Fruit fly (Drosophila melanogaster) whole organism, embryonic: Measurements from ENCODE around the gene CG33095.

Experiments
- B-H2 ChIP-seq: fragments of 200-800 bp; sonication (Bioruptor generic); optimal IDR thresholded peaks from 2 replicates; lab custom pipeline; 2018; ENCODE audit warnings: missing biosample characterization, mild to moderate bottlenecking, missing genetic modification characterization
- BEAF-32 ChIP-seq: fragments of 200-800 bp; sonication (Bioruptor generic); optimal IDR thresholded peaks from 3 replicates; lab custom pipeline; 2017; ENCODE audit warnings: missing biosample characterization, missing genetic modification characterization, mild to moderate bottlenecking, moderate library complexity, missing genetic modification reagents
- Bteb2 ChIP-seq: fragments of 200-800 bp; sonication (Bioruptor generic); optimal IDR thresholded peaks from 2 replicates; lab custom pipeline; 2016; ENCODE audit warnings: missing biosample characterization, missing genetic modification characterization
- CG10274 ChIP-seq: fragments of 200-800 bp; sonication (Bioruptor generic); optimal IDR thresholded peaks from 3 replicates; lab custom pipeline; 2017; ENCODE audit warnings: missing biosample characterization, mild to moderate bottlenecking, missing genetic modification characterization
- CG10366 ChIP-seq: fragments of 200-800 bp; sonication (Bioruptor generic); IDR thresholded peaks from 2 replicates; pipeline ENCODE4 v1.3.6; 2022; ENCODE audit warnings: missing biosample characterization, missing genetic modification characterization
- CG12219 ChIP-seq: fragments of 200-800 bp; sonication (Bioruptor generic); optimal IDR thresholded peaks from 3 replicates; lab custom pipeline; 2018; ENCODE audit warnings: missing biosample characterization, mild to moderate bottlenecking, missing genetic modification characterization
- CG13775 ChIP-seq: fragments of 200-800 bp; sonication (Bioruptor generic); optimal IDR thresholded peaks from 3 replicates; lab custom pipeline; 2017; ENCODE audit warnings: missing biosample characterization, mild to moderate bottlenecking, missing genetic modification characterization
- CG14710 ChIP-seq: fragments of 200-800 bp; sonication (Bioruptor generic); optimal IDR thresholded peaks from 3 replicates; lab custom pipeline; 2019; ENCODE audit warnings: missing biosample characterization, mild to moderate bottlenecking, missing genetic modification characterization, moderate library complexity
- CG14965 ChIP-seq: fragments of 200-800 bp; sonication (Bioruptor generic); optimal IDR thresholded peaks from 2 replicates; lab custom pipeline; 2016; ENCODE audit warnings: missing biosample characterization, missing genetic modification characterization, borderline replicate concordance
- CG1529 ChIP-seq: fragments of 200-800 bp; sonication (Bioruptor generic); optimal IDR thresholded peaks from 3 replicates; lab custom pipeline; 2018; ENCODE audit warnings: missing biosample characterization, missing genetic modification characterization
- CG16813 ChIP-seq: fragments of 200-800 bp; sonication (Bioruptor generic); IDR thresholded peaks from 3 replicates; pipeline ENCODE4 v1.3.6; 2022; ENCODE audit warnings: missing biosample characterization, missing genetic modification characterization; ENCODE audit not compliant: partially characterized antibody
- CG17802 ChIP-seq: fragments of 200-800 bp; sonication (Bioruptor generic); optimal IDR thresholded peaks from 2 replicates; lab custom pipeline; 2018; ENCODE audit warnings: missing biosample characterization, mild to moderate bottlenecking, missing genetic modification characterization, moderate library complexity
- CG18764 ChIP-seq: fragments of 200-800 bp; sonication (Bioruptor generic); optimal IDR thresholded peaks from 3 replicates; lab custom pipeline; 2016; ENCODE audit warnings: missing biosample characterization, missing genetic modification characterization
- CG2712 ChIP-seq: fragments of 200-800 bp; optimal IDR thresholded peaks from 3 replicates; lab custom pipeline; 2019; ENCODE audit warnings: missing biosample characterization, mild to moderate bottlenecking, missing genetic modification characterization, moderate library complexity
- CG34376 ChIP-seq: fragments of 200-800 bp; sonication (Bioruptor generic); optimal IDR thresholded peaks from 2 replicates; lab custom pipeline; 2018; ENCODE audit warnings: missing biosample characterization, mild to moderate bottlenecking, missing genetic modification characterization
- CG3726 ChIP-seq: fragments of 200-800 bp; sonication (Bioruptor generic); IDR thresholded peaks from 3 replicates; pipeline ENCODE4, ENCODE4 v1.3.6; 2022; ENCODE audit warnings: missing biosample characterization, missing genetic modification characterization
- CG6689 ChIP-seq: fragments of 200-800 bp; sonication (Bioruptor generic); IDR thresholded peaks from 2 replicates; pipeline ENCODE4 v1.3.6; 2022; ENCODE audit warnings: missing biosample characterization, missing genetic modification characterization
- CG7928 ChIP-seq: fragments of 200-800 bp; sonication (Bioruptor generic); optimal IDR thresholded peaks from 2 replicates; lab custom pipeline; 2017; ENCODE audit warnings: missing biosample characterization, mild to moderate bottlenecking, missing genetic modification characterization
- CG9609 ChIP-seq: fragments of 200-800 bp; sonication (Bioruptor generic); optimal IDR thresholded peaks from 3 replicates; lab custom pipeline; 2016; ENCODE audit warnings: missing biosample characterization, missing genetic modification characterization
- Dp ChIP-seq: fragments of 200-800 bp; sonication (Bioruptor generic); optimal IDR thresholded peaks from 2 replicates; lab custom pipeline; 2018; ENCODE audit warnings: missing biosample characterization, mild to moderate bottlenecking, missing genetic modification characterization, moderate library complexity
- Ets97D ChIP-seq: fragments of 200-800 bp; sonication (Bioruptor generic); optimal IDR thresholded peaks from 3 replicates; lab custom pipeline; 2016; ENCODE audit warnings: missing biosample characterization, missing genetic modification characterization
- HLHmδ ChIP-seq: fragments of 200-800 bp; sonication (Bioruptor generic); optimal IDR thresholded peaks from 2 replicates; lab custom pipeline; 2018; ENCODE audit warnings: missing biosample characterization, mild to moderate bottlenecking, missing genetic modification characterization, moderate library complexity
- HmgD ChIP-seq: fragments of 200-800 bp; sonication (Bioruptor generic); optimal IDR thresholded peaks from 3 replicates; lab custom pipeline; 2016; ENCODE audit warnings: missing biosample characterization, missing genetic modification characterization
- Hr39 ChIP-seq: fragments of >200 bp; optimal IDR thresholded peaks from 2 replicates; lab custom pipeline; 2017
- Hsf ChIP-seq: fragments of 200-800 bp; sonication (Bioruptor generic); optimal IDR thresholded peaks from 3 replicates; lab custom pipeline; 2016; ENCODE audit warnings: missing biosample characterization, missing genetic modification characterization
- Lhr ChIP-seq: fragments of 200-800 bp; sonication (Bioruptor generic); optimal IDR thresholded peaks from 3 replicates; lab custom pipeline; 2017; ENCODE audit warnings: mild to moderate bottlenecking, missing biosample characterization, missing genetic modification reagents, missing genetic modification characterization
- MBD-R2 ChIP-seq: fragments of 200-800 bp; sonication (Bioruptor generic); IDR thresholded peaks from 2 replicates; pipeline ENCODE4 v1.3.6; 2022; ENCODE audit warnings: missing biosample characterization, missing genetic modification characterization
- PHDP ChIP-seq: fragments of 200-800 bp; sonication (Bioruptor generic); optimal IDR thresholded peaks from 3 replicates; lab custom pipeline; 2018; ENCODE audit warnings: missing biosample characterization, mild to moderate bottlenecking, missing genetic modification characterization, moderate library complexity
- Sox102F ChIP-seq: fragments of 200-800 bp; sonication (Bioruptor generic); optimal IDR thresholded peaks from 2 replicates; lab custom pipeline; 2018; ENCODE audit warnings: missing biosample characterization, mild to moderate bottlenecking, missing genetic modification characterization, moderate library complexity
- Taf1 ChIP-seq: fragments of 200-800 bp; sonication (Bioruptor generic); IDR thresholded peaks from 2 replicates; pipeline ENCODE4 v1.3.6; 2022; ENCODE audit warnings: missing biosample characterization, missing genetic modification characterization
- YL-1 ChIP-seq: fragments of 200-800 bp; sonication (Bioruptor generic); optimal IDR thresholded peaks from 3 replicates; lab custom pipeline; 2017; ENCODE audit warnings: missing biosample characterization, mild to moderate bottlenecking, missing genetic modification characterization
- aop ChIP-seq: fragments of 200-800 bp; sonication (Bioruptor generic); IDR thresholded peaks from 2 replicates; pipeline ENCODE4 v1.3.6; 2022; ENCODE audit warnings: missing biosample characterization, missing genetic modification characterization
- ap ChIP-seq: fragments of 200-800 bp; sonication (Bioruptor generic); IDR thresholded peaks from 2 replicates; pipeline ENCODE4 v1.3.6; 2022; ENCODE audit warnings: missing biosample characterization, missing genetic modification characterization
- ato ChIP-seq: fragments of 200-800 bp; sonication (Bioruptor generic); IDR thresholded peaks from 2 replicates; pipeline ENCODE4 v1.3.6; 2022; ENCODE audit warnings: missing biosample characterization, missing genetic modification characterization; ENCODE audit not compliant: partially characterized antibody
- br ChIP-seq: fragments of >200 bp; optimal IDR thresholded peaks from 2 replicates; lab custom pipeline; 2017
- da ChIP-seq: fragments of 200-800 bp; sonication (Bioruptor generic); optimal IDR thresholded peaks from 2 replicates; lab custom pipeline; 2016; ENCODE audit warnings: missing biosample characterization, missing genetic modification characterization
- dm ChIP-seq: fragments of 200-800 bp; sonication (Bioruptor generic); optimal IDR thresholded peaks from 3 replicates; lab custom pipeline; 2016; ENCODE audit warnings: missing biosample characterization, missing genetic modification characterization
- exex ChIP-seq: fragments of 200-800 bp; sonication (Bioruptor generic); optimal IDR thresholded peaks from 4 replicates; lab custom pipeline; 2018; ENCODE audit warnings: missing biosample characterization, mild to moderate bottlenecking, missing genetic modification characterization, moderate library complexity
- fd96Cb ChIP-seq: fragments of 200-800 bp; sonication (Bioruptor generic); optimal IDR thresholded peaks from 2 replicates; lab custom pipeline; 2018; ENCODE audit warnings: missing biosample characterization, mild to moderate bottlenecking, missing genetic modification characterization, moderate library complexity
- fru ChIP-seq: fragments of >200 bp; optimal IDR thresholded peaks from 2 replicates; lab custom pipeline; 2017
- gce ChIP-seq: fragments of 200-800 bp; sonication (Bioruptor generic); IDR thresholded peaks from 3 replicates; pipeline ENCODE4 v1.3.6; 2022; ENCODE audit warnings: missing biosample characterization, missing genetic modification characterization
- gfzf ChIP-seq: fragments of 200-800 bp; sonication (Bioruptor generic); optimal IDR thresholded peaks from 2 replicates; lab custom pipeline; 2016; ENCODE audit warnings: missing biosample characterization, mild to moderate bottlenecking, missing genetic modification characterization, moderate library complexity
- jing ChIP-seq: fragments of 200-800 bp; sonication (Bioruptor generic); optimal IDR thresholded peaks from 2 replicates; lab custom pipeline; 2018; ENCODE audit warnings: missing biosample characterization, mild to moderate bottlenecking, missing genetic modification characterization
- lbe ChIP-seq: fragments of 200-800 bp; sonication (Bioruptor generic); optimal IDR thresholded peaks from 2 replicates; lab custom pipeline; 2016; ENCODE audit warnings: missing biosample characterization, mild to moderate bottlenecking, missing genetic modification characterization
- lmd ChIP-seq: fragments of 200-800 bp; sonication (Bioruptor generic); IDR thresholded peaks from 2 replicates; pipeline ENCODE4 v1.3.6; 2022; ENCODE audit warnings: missing biosample characterization, missing genetic modification characterization
- nmo ChIP-seq: fragments of 200-800 bp; sonication (Bioruptor generic); optimal IDR thresholded peaks from 2 replicates; lab custom pipeline; 2018; ENCODE audit warnings: missing biosample characterization, mild to moderate bottlenecking, missing genetic modification characterization, moderate library complexity
- otp ChIP-seq: fragments of 200-800 bp; sonication (Bioruptor generic); IDR thresholded peaks from 3 replicates; pipeline ENCODE4, ENCODE4 v1.3.6; 2022; ENCODE audit warnings: missing biosample characterization, missing genetic modification characterization
- pfk ChIP-seq: fragments of 200-800 bp; sonication (Bioruptor generic); optimal IDR thresholded peaks from 2 replicates; lab custom pipeline; 2018; ENCODE audit warnings: missing biosample characterization, mild to moderate bottlenecking, missing genetic modification characterization, moderate library complexity
- repo ChIP-seq: fragments of 200-800 bp; sonication (Bioruptor generic); optimal IDR thresholded peaks from 2 replicates; lab custom pipeline; 2016; ENCODE audit warnings: missing biosample characterization, missing genetic modification characterization
- sc ChIP-seq, 3 experiments: fragments of >200 bp in 2 of 3; fragments of 200-800 bp in 1 of 3; sonication (Bioruptor generic) in 1 of 3; optimal IDR thresholded peaks; 2 replicates in 2 of 3; 3 replicates in 1 of 3; lab custom pipeline; 2017; ENCODE audit warnings: mild to moderate bottlenecking in 1 of 3, missing biosample characterization in 1 of 3, missing genetic modification characterization in 1 of 3, missing genetic modification reagents in 1 of 3
- sd ChIP-seq: fragments of 200-800 bp; sonication (Bioruptor generic); optimal IDR thresholded peaks from 3 replicates; lab custom pipeline; 2018; ENCODE audit warnings: missing biosample characterization, mild to moderate bottlenecking, missing genetic modification characterization, moderate library complexity
- slou ChIP-seq: fragments of 200-800 bp; sonication (Bioruptor generic); optimal IDR thresholded peaks from 3 replicates; lab custom pipeline; 2016; ENCODE audit warnings: missing biosample characterization, missing genetic modification characterization

CG33095 gene

DNA sequence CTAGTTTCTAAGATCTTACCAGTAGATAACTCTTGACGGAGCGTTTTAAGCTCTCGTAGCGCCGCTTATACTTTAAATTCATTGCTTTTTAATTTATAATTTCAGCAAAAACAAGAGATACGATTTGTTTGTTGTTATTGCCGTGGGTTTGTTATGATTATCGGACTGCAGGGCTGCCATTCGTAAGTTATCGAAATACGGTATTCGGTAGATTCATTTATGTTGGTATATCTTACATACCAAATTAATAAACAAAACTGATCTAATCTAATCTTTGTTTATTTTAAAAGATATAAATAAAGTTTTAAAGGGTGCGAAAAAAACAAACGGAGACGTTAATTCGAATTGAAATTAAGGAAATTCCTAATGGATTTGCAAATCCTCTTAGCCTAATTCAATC is 41.5 kb upstream of the CG33095 start, which contains the start of the genes CG31111 and stac (continued):
- TF ChIP-seq YL-1 (GFP tag; lab: Kevin White, UChicago) (peak; percentile 38), BEAF-32 (peak; percentile 29), br (lab: Kevin White, UChicago) (no peak), CG7928 (GFP tag; lab: Kevin White, UChicago) (peak; percentile 8), ap (GFP tag; lab: Robert Waterston, UW) (no peak), pfk (GFP tag; lab: Kevin White, UChicago) (peak; percentile 44), lbe (GFP tag; lab: Kevin White, UChicago) (peak; percentile 49), sd (tag; lab: Kevin White, UChicago) (peak; percentile 14), CG6689 (no peak), CG18764 (GFP tag; lab: Kevin White, UChicago) (no peak), Bteb2 (GFP tag; lab: Kevin White, UChicago) (no peak), B-H2 (no peak), CG10366 (GFP tag; lab: Robert Waterston, UW) (no peak), CG16813 (no peak), Taf1 (GFP tag; lab: Robert Waterston, UW) (no peak), CG3726 (GFP tag; lab: Robert Waterston, UW) (no peak), CG12219 (GFP tag; lab: Kevin White, UChicago) (no peak), CG13775 (GFP tag; lab: Kevin White, UChicago) (no peak), gfzf (GFP tag; lab: Kevin White, UChicago) (peak; percentile 49), CG14710 (tag; lab: Kevin White, UChicago) (peak; percentile 17), da (no peak), CG17802 (tag; lab: Kevin White, UChicago) (no peak), CG1529 (GFP tag; lab: Kevin White, UChicago) (no peak), fd96Cb (tag; lab: Kevin White, UChicago) (no peak), Dp (GFP tag; lab: Kevin White, UChicago) (peak; percentile 18), ato (GFP tag; lab: Robert Waterston, UW) (no peak), HLHmδ (GFP tag; lab: Kevin White, UChicago) (no peak), Hsf (GFP tag; lab: Kevin White, UChicago) (no peak), exex (tag; lab: Kevin White, UChicago) (peak; percentile 29), gce (no peak), CG10274 (GFP tag; lab: Kevin White, UChicago) (no peak), MBD-R2 (GFP tag; lab: Robert Waterston, UW) (peak; percentile 65), Sox102F (GFP tag; lab: Kevin White, UChicago) (no peak), CG2712 (peak; percentile 5), otp (GFP tag; lab: Robert Waterston, UW) (no peak), HmgD (no peak), lmd (GFP tag; lab: Robert Waterston, UW) (no peak), CG9609 (GFP tag; lab: Kevin White, UChicago) (no peak), nmo (GFP tag; lab: Kevin White, UChicago) (no peak), fru (lab: Kevin White, UChicago) (no peak), PHDP (tag; lab: Kevin White, UChicago) (peak; percentile 20), Hr39 (lab: Kevin White, UChicago) (no peak), aop (GFP tag; lab: Robert Waterston, UW) (no peak), slou (GFP tag; lab: Kevin White, UChicago) (no peak), CG14965 (no peak), repo (no peak), sc (optimal IDR thresholded peaks at IDR 0.05; lab: Kevin White, UChicago) (no peak), sc (GFP tag; optimal IDR thresholded peaks at IDR 0.05; lab: Kevin White, UChicago) (no peak), Lhr (no peak), jing (GFP tag; lab: Kevin White, UChicago) (no peak), CG34376 (GFP tag; lab: Kevin White, UChicago) (peak; percentile 17), Ets97D (peak; percentile 40), dm (GFP tag; lab: Kevin White, UChicago) (no peak)
